Fruit fly (Drosophila melanogaster) whole organism, embryonic: ENCODE measurements around the gene pyx.

Experiments used
- ATbp ChIP-seq: fragments of 200-800 bp; sonication (Bioruptor generic); optimal IDR thresholded peaks from 2 replicates; lab custom pipeline; 2017; ENCODE audit warnings: missing biosample characterization, mild to moderate bottlenecking, missing genetic modification characterization, missing genetic modification reagents
- Asciz ChIP-seq: fragments of 200-800 bp; sonication (Bioruptor generic); optimal IDR thresholded peaks from 2 replicates; lab custom pipeline; 2017; ENCODE audit warnings: missing biosample characterization, mild to moderate bottlenecking, missing genetic modification characterization, missing genetic modification reagents
- Blimp-1 ChIP-seq: fragments of 200-800 bp; sonication (Bioruptor generic); optimal IDR thresholded peaks from 3 replicates; lab custom pipeline; 2018; ENCODE audit warnings: missing biosample characterization, missing genetic modification characterization, mild to moderate bottlenecking, moderate library complexity, missing genetic modification reagents
- CG10979 ChIP-seq: fragments of 200-800 bp; sonication (Bioruptor generic); optimal IDR thresholded peaks from 2 replicates; lab custom pipeline; 2018; ENCODE audit warnings: missing biosample characterization, mild to moderate bottlenecking, missing genetic modification characterization, moderate library complexity
- CG11247 ChIP-seq: fragments of 200-800 bp; sonication (Bioruptor generic); IDR thresholded peaks from 2 replicates; pipeline ENCODE4 v1.3.6; 2022; ENCODE audit warnings: missing biosample characterization, missing genetic modification characterization
- CG12219 ChIP-seq: fragments of 200-800 bp; sonication (Bioruptor generic); optimal IDR thresholded peaks from 3 replicates; lab custom pipeline; 2018; ENCODE audit warnings: missing biosample characterization, mild to moderate bottlenecking, missing genetic modification characterization
- CG1233 ChIP-seq: fragments of 200-800 bp; sonication (Bioruptor generic); optimal IDR thresholded peaks from 4 replicates; lab custom pipeline; 2018; ENCODE audit warnings: missing biosample characterization, mild to moderate bottlenecking, missing genetic modification characterization
- CG12391 ChIP-seq: fragments of 200-800 bp; sonication (Bioruptor generic); optimal IDR thresholded peaks from 3 replicates; lab custom pipeline; 2018; ENCODE audit warnings: missing biosample characterization, mild to moderate bottlenecking, missing genetic modification characterization, moderate library complexity
- CG13424 ChIP-seq: fragments of 200-800 bp; sonication (Bioruptor generic); optimal IDR thresholded peaks from 2 replicates; lab custom pipeline; 2019; ENCODE audit warnings: missing biosample characterization, mild to moderate bottlenecking, missing genetic modification characterization, moderate library complexity
- CG13775 ChIP-seq: fragments of 200-800 bp; sonication (Bioruptor generic); optimal IDR thresholded peaks from 3 replicates; lab custom pipeline; 2017; ENCODE audit warnings: missing biosample characterization, mild to moderate bottlenecking, missing genetic modification characterization
- CG15011 ChIP-seq: fragments of 200-800 bp; sonication (Bioruptor generic); optimal IDR thresholded peaks from 3 replicates; lab custom pipeline; 2018; ENCODE audit warnings: missing biosample characterization, mild to moderate bottlenecking, missing genetic modification characterization
- CG15601 ChIP-seq: fragments of 200-800 bp; sonication (Bioruptor generic); optimal IDR thresholded peaks from 3 replicates; lab custom pipeline; 2019; ENCODE audit warnings: missing biosample characterization, mild to moderate bottlenecking, missing genetic modification characterization, moderate library complexity
- CG17186 ChIP-seq: fragments of 200-800 bp; sonication (Bioruptor generic); optimal IDR thresholded peaks from 3 replicates; lab custom pipeline; 2017; ENCODE audit warnings: missing biosample characterization, missing genetic modification reagents, missing genetic modification characterization
- CG17328 ChIP-seq: fragments of 200-800 bp; sonication (Bioruptor generic); IDR thresholded peaks from 2 replicates; pipeline ENCODE4 v1.3.6; 2022; ENCODE audit warnings: missing biosample characterization, missing genetic modification characterization
- CG18764 ChIP-seq: fragments of 200-800 bp; sonication (Bioruptor generic); optimal IDR thresholded peaks from 3 replicates; lab custom pipeline; 2016; ENCODE audit warnings: missing biosample characterization, missing genetic modification characterization
- CG2202 ChIP-seq: fragments of 200-800 bp; sonication (Bioruptor generic); optimal IDR thresholded peaks from 2 replicates; lab custom pipeline; 2018; ENCODE audit warnings: missing biosample characterization, mild to moderate bottlenecking, missing genetic modification characterization
- CG4730 ChIP-seq: fragments of 200-800 bp; sonication (Bioruptor generic); IDR thresholded peaks from 2 replicates; pipeline ENCODE4 v1.3.6; 2022; ENCODE audit warnings: missing biosample characterization, missing genetic modification characterization
- CG5953 ChIP-seq: fragments of 200-800 bp; sonication (Bioruptor generic); IDR thresholded peaks from 2 replicates; pipeline ENCODE4 v1.3.6; 2022; ENCODE audit warnings: missing biosample characterization, missing genetic modification characterization
- CG7839 ChIP-seq: fragments of 200-800 bp; sonication (Bioruptor generic); optimal IDR thresholded peaks from 3 replicates; lab custom pipeline; 2018; ENCODE audit warnings: missing biosample characterization, mild to moderate bottlenecking, missing genetic modification characterization, moderate library complexity
- CG8944 ChIP-seq: fragments of 200-800 bp; sonication (Bioruptor generic); optimal IDR thresholded peaks from 3 replicates; lab custom pipeline; 2016; ENCODE audit warnings: missing biosample characterization, missing genetic modification characterization
- CG9215 ChIP-seq: fragments of 200-800 bp; sonication (Bioruptor generic); IDR thresholded peaks from 2 replicates; pipeline ENCODE4 v1.3.6; 2022; ENCODE audit warnings: missing biosample characterization, missing genetic modification characterization
- Elba2 ChIP-seq: fragments of 200-800 bp; sonication (Bioruptor generic); optimal IDR thresholded peaks from 3 replicates; lab custom pipeline; 2016; ENCODE audit warnings: missing biosample characterization, missing genetic modification characterization
- Hand ChIP-seq: fragments of 200-800 bp; sonication (Bioruptor generic); optimal IDR thresholded peaks from 2 replicates; lab custom pipeline; 2017; ENCODE audit warnings: mild to moderate bottlenecking, missing biosample characterization, missing genetic modification reagents, missing genetic modification characterization
- HmgZ ChIP-seq: fragments of 200-800 bp; sonication (Bioruptor generic); optimal IDR thresholded peaks from 2 replicates; lab custom pipeline; 2018; ENCODE audit warnings: missing biosample characterization, mild to moderate bottlenecking, missing genetic modification characterization
- Sox100B ChIP-seq: fragments of 200-800 bp; sonication (Bioruptor generic); optimal IDR thresholded peaks from 3 replicates; lab custom pipeline; 2018; ENCODE audit warnings: missing biosample characterization, mild to moderate bottlenecking, missing genetic modification characterization
- Sry-β ChIP-seq: fragments of 200-800 bp; sonication (Bioruptor generic); optimal IDR thresholded peaks from 2 replicates; lab custom pipeline; 2018; ENCODE audit warnings: missing biosample characterization, mild to moderate bottlenecking, missing genetic modification characterization, moderate library complexity
- Sry-δ ChIP-seq: fragments of 200-800 bp; sonication (Bioruptor generic); optimal IDR thresholded peaks from 2 replicates; lab custom pipeline; 2016; ENCODE audit warnings: missing biosample characterization, missing genetic modification characterization
- Taf1 ChIP-seq: fragments of 200-800 bp; sonication (Bioruptor generic); IDR thresholded peaks from 2 replicates; pipeline ENCODE4 v1.3.6; 2022; ENCODE audit warnings: missing biosample characterization, missing genetic modification characterization
- Tbp ChIP-seq: fragments of >200 bp; optimal IDR thresholded peaks from 2 replicates; lab custom pipeline; 2018; ENCODE audit warnings: missing biosample characterization, missing genetic modification characterization
- ara ChIP-seq: fragments of 200-800 bp; sonication (Bioruptor generic); IDR thresholded peaks from 2 replicates; pipeline ENCODE4 v1.3.6; 2022; ENCODE audit warnings: missing biosample characterization, missing genetic modification characterization
- ato ChIP-seq: fragments of 200-800 bp; sonication (Bioruptor generic); IDR thresholded peaks from 2 replicates; pipeline ENCODE4 v1.3.6; 2022; ENCODE audit warnings: missing biosample characterization, missing genetic modification characterization; ENCODE audit not compliant: partially characterized antibody
- cato ChIP-seq: fragments of 200-800 bp; sonication (Bioruptor generic); optimal IDR thresholded peaks from 2 replicates; lab custom pipeline; 2016; ENCODE audit warnings: missing biosample characterization, missing genetic modification characterization, borderline replicate concordance
- ci ChIP-seq: fragments of 200-800 bp; sonication (Bioruptor generic); IDR thresholded peaks from 3 replicates; pipeline ENCODE4 v1.3.6; 2022; ENCODE audit warnings: missing biosample characterization, missing genetic modification characterization
- cwo ChIP-seq: fragments of 200-800 bp; sonication (Bioruptor generic); optimal IDR thresholded peaks from 3 replicates; lab custom pipeline; 2017; ENCODE audit warnings: missing biosample characterization, missing genetic modification characterization, mild to moderate bottlenecking, moderate library complexity, missing genetic modification reagents
- dmrt11E ChIP-seq: fragments of 200-800 bp; sonication (Bioruptor generic); optimal IDR thresholded peaks from 3 replicates; lab custom pipeline; 2018; ENCODE audit warnings: missing biosample characterization, mild to moderate bottlenecking, missing genetic modification characterization, moderate library complexity
- dmrt99B ChIP-seq: fragments of 200-800 bp; sonication (Bioruptor generic); optimal IDR thresholded peaks from 2 replicates; lab custom pipeline; 2018; ENCODE audit warnings: missing biosample characterization, mild to moderate bottlenecking, missing genetic modification characterization, moderate library complexity
- emc ChIP-seq: fragments of 200-800 bp; sonication (Bioruptor generic); optimal IDR thresholded peaks from 2 replicates; lab custom pipeline; 2016; ENCODE audit warnings: missing biosample characterization, missing genetic modification characterization
- her ChIP-seq: fragments of 200-800 bp; sonication (Bioruptor generic); optimal IDR thresholded peaks from 2 replicates; lab custom pipeline; 2016; ENCODE audit warnings: missing biosample characterization, missing genetic modification characterization
- jing ChIP-seq: fragments of 200-800 bp; sonication (Bioruptor generic); optimal IDR thresholded peaks from 2 replicates; lab custom pipeline; 2018; ENCODE audit warnings: missing biosample characterization, mild to moderate bottlenecking, missing genetic modification characterization
- knrl ChIP-seq: fragments of 200-800 bp; sonication (Bioruptor generic); IDR thresholded peaks from 3 replicates; pipeline ENCODE4 v1.3.6; 2022; ENCODE audit warnings: missing biosample characterization, missing genetic modification characterization; ENCODE audit not compliant: partially characterized antibody
- mirr ChIP-seq: fragments of 200-800 bp; sonication (Bioruptor generic); optimal IDR thresholded peaks from 3 replicates; lab custom pipeline; 2018; ENCODE audit warnings: missing biosample characterization, mild to moderate bottlenecking, missing genetic modification characterization
- pan ChIP-seq, 4 experiments: fragments of >200 bp in 3 of 4; fragments of 200-800 bp in 1 of 4; sonication (Bioruptor generic) in 1 of 4; optimal IDR thresholded peaks in 3 of 4; IDR thresholded peaks in 1 of 4; 2 replicates each; pipeline versions ENCODE4 v1.3.6 to Lab custom; 2017 to 2022; ENCODE audit warnings: missing biosample characterization in 2 of 4, missing genetic modification characterization in 2 of 4, mixed read lengths in 1 of 4
- pfk ChIP-seq: fragments of 200-800 bp; sonication (Bioruptor generic); optimal IDR thresholded peaks from 2 replicates; lab custom pipeline; 2018; ENCODE audit warnings: missing biosample characterization, mild to moderate bottlenecking, missing genetic modification characterization, moderate library complexity
- run ChIP-seq: fragments of 200-800 bp; sonication (Bioruptor generic); optimal IDR thresholded peaks from 3 replicates; lab custom pipeline; 2018; ENCODE audit warnings: missing biosample characterization, mild to moderate bottlenecking, missing genetic modification characterization
- scrt ChIP-seq: fragments of 200-800 bp; sonication (Bioruptor generic); optimal IDR thresholded peaks from 2 replicates; lab custom pipeline; 2018; ENCODE audit warnings: missing biosample characterization, mild to moderate bottlenecking, missing genetic modification characterization, moderate library complexity
- sd ChIP-seq: fragments of 200-800 bp; sonication (Bioruptor generic); optimal IDR thresholded peaks from 3 replicates; lab custom pipeline; 2018; ENCODE audit warnings: missing biosample characterization, mild to moderate bottlenecking, missing genetic modification characterization, moderate library complexity
- tgo ChIP-seq: fragments of 200-800 bp; sonication (Bioruptor generic); IDR thresholded peaks from 3 replicates; pipeline ENCODE4 v1.3.6; 2022; ENCODE audit warnings: missing biosample characterization, missing genetic modification characterization
- zf30C ChIP-seq: fragments of 200-800 bp; sonication (Bioruptor generic); optimal IDR thresholded peaks from 3 replicates; lab custom pipeline; 2018; ENCODE audit warnings: missing biosample characterization, mild to moderate bottlenecking, missing genetic modification characterization

pyx gene

dm6 chr3L:270760-271500 lies 48.1 kb upstream of the pyx start, which contains the start of gene miple2 (continued):
- peak; percentile 20 for TF ChIP-seq CG8944 (GFP tag; lab: Kevin White, UChicago)
- peak; percentile 32 for TF ChIP-seq cwo (GFP tag; lab: Kevin White, UChicago)
- TF ChIP-seq CG12391 (tag; lab: Kevin White, UChicago): peak; percentile 46
- peak; percentile 53 for TF ChIP-seq CG13424 (tag; lab: Kevin White, UChicago)
- no peak for TF ChIP-seq tgo (GFP tag; lab: Robert Waterston, UW)
- no peak for TF ChIP-seq CG11247
- TF ChIP-seq Tbp: no peak
- TF ChIP-seq knrl (GFP tag; lab: Robert Waterston, UW): no peak
- TF ChIP-seq dmrt99B: peak; percentile 61
- peak; percentile 42 for TF ChIP-seq ATbp (GFP tag; lab: Kevin White, UChicago)
- peak; percentile 72 for TF ChIP-seq CG15601
- peak; percentile 44 for TF ChIP-seq Sry-β (GFP tag; lab: Kevin White, UChicago)
- peak; percentile 11 for TF ChIP-seq scrt
- TF ChIP-seq HmgZ (tag; lab: Kevin White, UChicago): no peak
- no peak for TF ChIP-seq her (GFP tag; lab: Kevin White, UChicago)
- peak; percentile 31 for TF ChIP-seq dmrt11E (tag; lab: Kevin White, UChicago)
- 0 out of 2 replicates have a peak, but pooled peaks have one; percentile 12 for TF ChIP-seq CG17328 (GFP tag; lab: Robert Waterston, UW)
- TF ChIP-seq Elba2 (GFP tag; lab: Kevin White, UChicago): no peak
- peak; percentile 61 for TF ChIP-seq Asciz
- TF ChIP-seq CG17186 (GFP tag; lab: Kevin White, UChicago): no peak
- peak; percentile 66 for TF ChIP-seq pfk (GFP tag; lab: Kevin White, UChicago)
- TF ChIP-seq CG2202: peak; percentile 54
- peak; percentile 92 for TF ChIP-seq sd (tag; lab: Kevin White, UChicago)
- TF ChIP-seq Sry-δ (GFP tag; lab: Kevin White, UChicago): no peak
- TF ChIP-seq mirr (GFP tag; lab: Kevin White, UChicago): peak; percentile 83
- no peak for TF ChIP-seq Taf1
- no peak for TF ChIP-seq CG4730 (GFP tag; lab: Robert Waterston, UW)
- peak; percentile 37 for TF ChIP-seq CG15011 (GFP tag; lab: Kevin White, UChicago)
- no peak for TF ChIP-seq CG12219 (GFP tag; lab: Kevin White, UChicago)
- TF ChIP-seq run (tag; lab: Kevin White, UChicago): no peak
- TF ChIP-seq Hand (GFP tag; lab: Kevin White, UChicago): peak; percentile 52
- TF ChIP-seq ara (GFP tag; lab: Robert Waterston, UW): peak; percentile 53; the same call in 1 of the 2 replicates
- no peak for TF ChIP-seq ato (GFP tag; lab: Robert Waterston, UW)
- no peak for TF ChIP-seq cato
- TF ChIP-seq jing (GFP tag; lab: Kevin White, UChicago): no peak
- peak; percentile 77 for TF ChIP-seq zf30C
- TF ChIP-seq Blimp-1 (GFP tag; lab: Kevin White, UChicago): no peak
- TF ChIP-seq CG13775 (GFP tag; lab: Kevin White, UChicago): peak; percentile 42
- peak; percentile 11 for TF ChIP-seq CG18764 (GFP tag; lab: Kevin White, UChicago)
- no peak for TF ChIP-seq pan (optimal IDR thresholded peaks at IDR 0.05; lab: Kevin White, UChicago)
- no peak for TF ChIP-seq pan (GFP tag; optimal IDR thresholded peaks at IDR 0.05 in 1 of 2, IDR thresholded peaks at IDR 0.05 in 1 of 2)
- no peak for TF ChIP-seq CG7839 (tag; lab: Kevin White, UChicago)
- TF ChIP-seq CG9215 (GFP tag; lab: Robert Waterston, UW): no peak
- no peak for TF ChIP-seq emc
- TF ChIP-seq ci (GFP tag; lab: Robert Waterston, UW): 0 out of 3 replicates have a peak, but pooled peaks have one; percentile 6
- no peak for TF ChIP-seq Sox100B
- peak; percentile 58 for TF ChIP-seq CG10979
- TF ChIP-seq CG5953 (GFP tag; lab: Robert Waterston, UW): no peak
- peak; percentile 61 for TF ChIP-seq CG1233
